Worm (Caenorhabditis elegans) whole organism, L3 larva: ENCODE measurements around the gene dpy-18.

Source experiments
- ama-1 ChIP-seq: fragments of 150-350 bp; optimal IDR thresholded peaks from 2 replicates; lab custom pipeline; 2018
- ceh-28 ChIP-seq: fragments of 150-350 bp; optimal IDR thresholded peaks from 2 replicates; lab custom pipeline; 2014; ENCODE audit warnings: missing biosample characterization, missing genetic modification reagents, missing genetic modification characterization
- jun-1 ChIP-seq: fragments of 150-350 bp; optimal IDR thresholded peaks from 2 replicates; lab custom pipeline; 2014; ENCODE audit warnings: missing biosample characterization, missing genetic modification reagents, missing genetic modification characterization
- unc-62 ChIP-seq: fragments of 150-350 bp; sonication (generic microtip); optimal IDR thresholded peaks from 4 replicates; lab custom pipeline; 2014; ENCODE audit warnings: missing biosample characterization, missing genetic modification reagents, missing genetic modification characterization

DNA sequence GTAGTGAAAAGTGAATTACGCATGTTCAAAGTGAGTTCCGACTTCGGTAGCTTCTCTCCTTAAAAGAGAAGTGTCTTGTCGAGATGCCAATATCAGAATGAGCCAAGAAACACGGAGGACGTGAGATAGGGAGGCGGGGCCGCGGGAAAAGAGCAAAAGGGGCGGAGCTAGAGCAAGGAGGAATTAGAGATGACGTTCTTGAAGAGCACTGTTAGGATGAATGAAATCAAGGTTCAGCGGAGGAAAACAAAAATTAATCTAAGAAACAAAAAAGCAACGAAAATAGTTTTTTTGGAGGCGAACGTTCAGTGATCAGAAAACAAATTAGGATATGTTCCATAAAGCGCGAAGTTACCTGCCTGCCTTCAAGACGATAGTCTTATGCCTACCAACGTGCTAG is 15.4 kb upstream of the dpy-18 start, which contains the start of gene nlp-21:
- TF ChIP-seq ama-1 (lab: Kevin White, UChicago) (no peak), jun-1 (tag; lab: Kevin White, UChicago) (no peak), unc-62 (GFP tag; lab: Kevin White, UChicago) (no peak), ceh-28 (no peak)
